Worm (Caenorhabditis elegans) whole organism, L1 larva: ENCODE results near the gene F56C4.4.

Experiments used
- C04F5.9 ChIP-seq: sonication (generic microtip); optimal IDR thresholded peaks from 2 replicates; lab custom pipeline; 2016; ENCODE audit warnings: missing genetic modification characterization, missing compliant biosample characterization
- F16B12.6 ChIP-seq: fragments of 150-350 bp; optimal IDR thresholded peaks from 2 replicates; lab custom pipeline; 2014; ENCODE audit warnings: missing biosample characterization, missing genetic modification characterization
- blmp-1 ChIP-seq: fragments of 150-350 bp; optimal IDR thresholded peaks from 2 replicates; lab custom pipeline; 2014; ENCODE audit warnings: missing biosample characterization, missing genetic modification characterization
- ceh-82 ChIP-seq, 3 experiments: fragments of 150-350 bp in 1 of 3; sonication (generic microtip) in 2 of 3; optimal IDR thresholded peaks; 2 replicates each; lab custom pipeline; 2014 to 2017; ENCODE audit warnings: missing biosample characterization in 3 of 3, missing genetic modification characterization in 3 of 3
- ceh-88 ChIP-seq: fragments of 200-800 bp; sonication (Bioruptor generic); IDR thresholded peaks from 2 replicates; pipeline ENCODE4 v1.3.6; 2022; ENCODE audit warnings: missing genetic modification characterization, missing compliant biosample characterization
- ces-1 ChIP-seq: fragments of 150-350 bp; optimal IDR thresholded peaks from 2 replicates; lab custom pipeline; 2014; ENCODE audit warnings: missing biosample characterization, missing genetic modification reagents, missing genetic modification characterization
- dpl-1 ChIP-seq, 3 experiments: fragments of 150-350 bp in 2 of 3; sonication (generic microtip) in 1 of 3; optimal IDR thresholded peaks; 2 replicates each; lab custom pipeline; 2014 to 2017; ENCODE audit warnings: missing biosample characterization in 3 of 3, missing genetic modification characterization in 3 of 3, missing genetic modification reagents in 3 of 3
- efl-1 ChIP-seq, 4 experiments: fragments of 150-350 bp; optimal IDR thresholded peaks in 3 of 4; peaks in 1 of 4; 1 replicate in 1 of 4; 2 replicates in 3 of 4; lab custom pipeline; 2014; ENCODE audit warnings: missing biosample characterization in 2 of 4, missing genetic modification characterization in 2 of 4, missing genetic modification reagents in 2 of 4
- egl-13 ChIP-seq: sonication (generic microtip); optimal IDR thresholded peaks from 2 replicates; lab custom pipeline; 2016; ENCODE audit warnings: missing genotype, missing genetic modification reagents, missing genetic modification characterization, missing compliant biosample characterization
- egl-27 ChIP-seq, 2 experiments: fragments of 150-350 bp in 1 of 2; sonication (generic microtip); optimal IDR thresholded peaks; 3 replicates each; lab custom pipeline; 2017 to 2018; ENCODE audit warnings: missing biosample characterization in 2 of 2, missing genetic modification characterization in 2 of 2, missing genetic modification reagents in 2 of 2
- elt-3 ChIP-seq, 6 experiments: fragments of 150-350 bp in 1 of 6; sonication (generic microtip); optimal IDR thresholded peaks; 2 replicates each; lab custom pipeline; 2017 to 2018; ENCODE audit warnings: missing biosample characterization in 6 of 6, missing genetic modification characterization in 6 of 6, inconsistent platforms in 1 of 6
- fkh-8 ChIP-seq: sonication (generic microtip); optimal IDR thresholded peaks from 2 replicates; lab custom pipeline; 2016; ENCODE audit warnings: mild to moderate bottlenecking, missing genetic modification characterization, missing compliant biosample characterization
- irx-1 ChIP-seq: sonication (generic microtip); optimal IDR thresholded peaks from 2 replicates; lab custom pipeline; 2016; ENCODE audit warnings: missing genetic modification characterization, missing compliant biosample characterization
- lin-14 ChIP-seq: fragments of 200-800 bp; sonication (Bioruptor generic); optimal IDR thresholded peaks from 2 replicates; lab custom pipeline; 2018; ENCODE audit warnings: mild to moderate bottlenecking, missing genetic modification characterization, moderate library complexity, missing compliant biosample characterization
- lin-35 ChIP-seq, 2 experiments: fragments of 150-350 bp; optimal IDR thresholded peaks; 2 replicates each; lab custom pipeline; 2014; ENCODE audit warnings: missing biosample characterization in 2 of 2, missing genetic modification characterization in 2 of 2, missing genetic modification reagents in 2 of 2
- lir-3 ChIP-seq: sonication (generic microtip); optimal IDR thresholded peaks from 2 replicates; lab custom pipeline; 2016; ENCODE audit warnings: mild to moderate bottlenecking, missing genetic modification characterization, moderate library complexity, missing compliant biosample characterization; ENCODE audit not compliant: poor library complexity
- mab-9 ChIP-seq: fragments of 200-800 bp; sonication (Bioruptor generic); IDR thresholded peaks from 2 replicates; pipeline ENCODE4 v1.3.6; 2022; ENCODE audit warnings: missing genetic modification reagents, missing genetic modification characterization, missing compliant biosample characterization
- nhr-11 ChIP-seq: fragments of 150-350 bp; optimal IDR thresholded peaks from 2 replicates; lab custom pipeline; 2014; ENCODE audit warnings: missing biosample characterization, missing genetic modification characterization
- nhr-19 ChIP-seq: fragments of 200-800 bp; sonication (Bioruptor generic); conservative IDR thresholded peaks from 2 replicates; pipeline ENCODE4 v1.3.6; 2022; ENCODE audit warnings: missing genetic modification characterization, missing compliant biosample characterization
- nhr-20 ChIP-seq: sonication (generic microtip); optimal IDR thresholded peaks from 2 replicates; lab custom pipeline; 2016; ENCODE audit warnings: mild to moderate bottlenecking, missing genetic modification characterization, missing compliant biosample characterization
- nhr-71 ChIP-seq: sonication (generic microtip); optimal IDR thresholded peaks from 2 replicates; lab custom pipeline; 2016; ENCODE audit warnings: mild to moderate bottlenecking, missing genetic modification characterization, moderate library complexity, missing compliant biosample characterization
- nhr-77 ChIP-seq: fragments of 150-350 bp; optimal IDR thresholded peaks from 2 replicates; lab custom pipeline; 2014; ENCODE audit warnings: missing biosample characterization, missing genetic modification characterization
- nhr-85 ChIP-seq: sonication (generic microtip); peaks from one replicate; lab custom pipeline; 2016; ENCODE audit warnings: missing genetic modification characterization, inconsistent platforms, missing compliant biosample characterization
- pag-3 ChIP-seq: sonication (generic microtip); optimal IDR thresholded peaks from 2 replicates; lab custom pipeline; 2017; ENCODE audit warnings: missing genetic modification characterization, mild to moderate bottlenecking, missing compliant biosample characterization, antibody characterized with exemption, borderline replicate concordance; ENCODE audit not compliant: insufficient read depth
- snu-23 ChIP-seq: sonication (generic microtip); optimal IDR thresholded peaks from 2 replicates; lab custom pipeline; 2016; ENCODE audit warnings: missing genetic modification characterization, missing compliant biosample characterization
- sptf-1 ChIP-seq: fragments of 150-350 bp; optimal IDR thresholded peaks from 2 replicates; lab custom pipeline; 2014; ENCODE audit warnings: missing biosample characterization, missing genetic modification characterization
- tlp-1 ChIP-seq: fragments of 150-350 bp; optimal IDR thresholded peaks from 2 replicates; lab custom pipeline; 2014; ENCODE audit warnings: missing biosample characterization, missing genetic modification characterization
- unc-130 ChIP-seq: fragments of 150-350 bp; optimal IDR thresholded peaks from 2 replicates; lab custom pipeline; 2017; ENCODE audit warnings: missing biosample characterization, missing genetic modification characterization, inconsistent platforms
- unc-62 ChIP-seq: fragments of 150-350 bp; optimal IDR thresholded peaks from 2 replicates; lab custom pipeline; 2014; ENCODE audit warnings: missing biosample characterization, missing genetic modification reagents, missing genetic modification characterization
- unc-98 ChIP-seq: fragments of 200-800 bp; sonication (Bioruptor generic); IDR thresholded peaks from 2 replicates; pipeline ENCODE4 v1.3.6; 2022; ENCODE audit warnings: missing genetic modification characterization, missing compliant biosample characterization
- ztf-11 ChIP-seq, 2 experiments: sonication (generic microtip); optimal IDR thresholded peaks; 2 replicates each; lab custom pipeline; 2016 to 2017; ENCODE audit warnings: missing genetic modification characterization in 2 of 2, missing biosample characterization in 1 of 2, missing compliant biosample characterization in 1 of 2

F56C4.4 gene

DNA sequence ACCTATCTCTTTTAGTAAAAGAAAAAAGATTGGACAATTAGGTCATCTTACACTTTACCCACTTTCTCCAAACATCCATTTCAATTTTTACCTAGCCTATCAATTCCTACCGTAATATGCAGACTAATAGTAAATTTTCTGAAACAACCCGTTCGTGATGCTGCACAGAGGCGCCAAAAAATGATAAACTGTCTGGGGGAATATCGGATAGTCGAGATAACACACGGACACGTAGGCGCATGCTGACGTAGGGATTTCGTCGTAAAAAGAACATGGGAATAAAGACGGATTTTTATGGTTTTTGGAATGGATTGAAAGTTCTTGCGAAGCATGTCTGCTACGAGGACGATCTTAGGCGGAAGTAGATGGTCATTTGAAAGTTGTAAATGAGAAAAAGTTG lies 14.7 kb downstream of the F56C4.4 start:
- no peak for TF ChIP-seq egl-13 (tag; lab: Kevin White, UChicago)
- no peak for TF ChIP-seq unc-130 (tag; lab: Kevin White, UChicago)
- TF ChIP-seq nhr-71 = no peak
- TF ChIP-seq fkh-8 (tag; lab: Kevin White, UChicago) = no peak
- TF ChIP-seq blmp-1 = peak; percentile 76
- TF ChIP-seq unc-98 (GFP tag; lab: Robert Waterston, UW) = no peak
- TF ChIP-seq pag-3 (tag; lab: Kevin White, UChicago) = no peak
- TF ChIP-seq elt-3 (tag; optimal IDR thresholded peaks at IDR 0.05; lab: Kevin White, UChicago) = peak in 1 of 6 experiments; percentile 57
- no peak for TF ChIP-seq nhr-77 (tag; lab: Kevin White, UChicago)
- no peak for TF ChIP-seq nhr-11 (tag; lab: Kevin White, UChicago)
- TF ChIP-seq mab-9 (GFP tag; lab: Robert Waterston, UW) = no peak
- TF ChIP-seq unc-62 (GFP tag; lab: Kevin White, UChicago) = no peak
- TF ChIP-seq ceh-88 (GFP tag; lab: Robert Waterston, UW) = no peak
- no peak for TF ChIP-seq lin-14
- TF ChIP-seq tlp-1 (tag; lab: Kevin White, UChicago) = no peak
- TF ChIP-seq efl-1 (optimal IDR thresholded peaks at IDR 0.05; lab: Kevin White, UChicago) = no peak
- peak in 1 of 2 experiments; percentile 21 for TF ChIP-seq efl-1 (GFP tag; optimal IDR thresholded peaks at IDR 0.05 in 1 of 2; lab: Kevin White, UChicago)

DNA sequence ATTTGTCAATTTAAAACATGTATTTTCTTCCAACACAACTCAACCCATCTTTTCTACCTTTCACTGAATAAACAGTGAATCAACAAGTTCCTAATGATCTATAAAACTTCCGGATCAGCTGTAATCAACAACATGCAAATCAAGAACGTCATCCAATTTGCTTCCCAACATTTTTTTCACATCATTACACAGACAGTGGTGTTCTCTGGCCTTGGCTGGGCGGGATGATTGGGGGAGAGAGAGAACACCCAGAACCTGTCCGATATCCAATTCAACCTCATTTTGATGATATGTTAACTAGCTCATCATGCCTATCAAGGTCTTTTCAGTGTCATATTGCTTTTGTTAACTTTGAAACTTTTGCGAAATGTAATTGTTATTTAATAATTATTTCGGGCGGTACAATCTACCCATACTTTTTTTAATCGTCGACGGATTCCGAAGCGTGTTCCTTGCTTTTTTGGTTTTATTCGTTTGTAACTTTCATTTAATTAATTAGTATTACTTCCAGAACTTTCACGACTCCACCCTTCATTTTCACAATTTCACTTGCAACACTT lies 16.1 kb downstream of the F56C4.4 start, which contains the start of gene ptr-14:
Gene ptr-14 (plus strand): TSS at position 510 of the 560 bp plus-strand sequence.
- peak; percentile 50 for TF ChIP-seq nhr-85 (tag; lab: Kevin White, UChicago)
- TF ChIP-seq ces-1 = no peak
- TF ChIP-seq, all 84 proteins: peak for 1

- no peak for TF ChIP-seq ceh-82 (tag; optimal IDR thresholded peaks at IDR 0.05; lab: Kevin White, UChicago)
- peak; percentile 36 for TF ChIP-seq lin-14
- TF ChIP-seq snu-23 (GFP tag; lab: Kevin White, UChicago) = peak; percentile 12
- no peak for TF ChIP-seq fkh-8 (tag; lab: Kevin White, UChicago)
- TF ChIP-seq nhr-85 (tag; lab: Kevin White, UChicago) = peak; percentile 83
- TF ChIP-seq unc-98 (GFP tag; lab: Robert Waterston, UW) = no peak
- no peak for TF ChIP-seq egl-27 (tag; optimal IDR thresholded peaks at IDR 0.05; lab: Kevin White, UChicago)
- TF ChIP-seq lir-3 (tag; lab: Kevin White, UChicago) = no peak
- peak; percentile 19 for TF ChIP-seq nhr-71
- TF ChIP-seq nhr-20 (tag; lab: Kevin White, UChicago) = peak; percentile 27
- TF ChIP-seq blmp-1 = peak; percentile 69
- no peak for TF ChIP-seq sptf-1 (tag; lab: Kevin White, UChicago)
- no peak for TF ChIP-seq F16B12.6 (tag; lab: Kevin White, UChicago)
- no peak for TF ChIP-seq ztf-11 (tag; optimal IDR thresholded peaks at IDR 0.05; lab: Kevin White, UChicago)
- TF ChIP-seq C04F5.9 (tag; lab: Kevin White, UChicago) = no peak
- TF ChIP-seq irx-1 (tag; lab: Kevin White, UChicago) = no peak
- TF ChIP-seq nhr-19 (GFP tag; lab: Robert Waterston, UW) = no peak
- TF ChIP-seq nhr-77 (tag; lab: Kevin White, UChicago) = no peak
- no peak for TF ChIP-seq unc-62 (GFP tag; lab: Kevin White, UChicago)
- peak in 1 of 6 experiments; percentile 3 for TF ChIP-seq elt-3 (tag; optimal IDR thresholded peaks at IDR 0.05; lab: Kevin White, UChicago)
Observed at ce11 chrIV:10612281-10612680, 18.8 kb downstream of the F56C4.4 start.

- TF ChIP-seq nhr-20 (tag; lab: Kevin White, UChicago) (peak; percentile 21), blmp-1 (peak; percentile 55), dpl-1 (GFP tag; optimal IDR thresholded peaks at IDR 0.05; lab: Kevin White, UChicago) (no peak), lin-14 (peak; percentile 51), elt-3 (tag; optimal IDR thresholded peaks at IDR 0.05; lab: Kevin White, UChicago) (peak in 5 of 6 experiments; percentile 46 to 79 (median 61)), lin-35 (GFP tag; optimal IDR thresholded peaks at IDR 0.05; lab: Kevin White, UChicago) (no peak), nhr-85 (tag; lab: Kevin White, UChicago) (peak; percentile 80), sptf-1 (tag; lab: Kevin White, UChicago) (no peak)
Observed at ce11 chrIV:10609920-10610319, 21.1 kb downstream of the F56C4.4 start.
